Worm (Caenorhabditis elegans): ENCODE measurements around the gene pap-3.

DNA sequence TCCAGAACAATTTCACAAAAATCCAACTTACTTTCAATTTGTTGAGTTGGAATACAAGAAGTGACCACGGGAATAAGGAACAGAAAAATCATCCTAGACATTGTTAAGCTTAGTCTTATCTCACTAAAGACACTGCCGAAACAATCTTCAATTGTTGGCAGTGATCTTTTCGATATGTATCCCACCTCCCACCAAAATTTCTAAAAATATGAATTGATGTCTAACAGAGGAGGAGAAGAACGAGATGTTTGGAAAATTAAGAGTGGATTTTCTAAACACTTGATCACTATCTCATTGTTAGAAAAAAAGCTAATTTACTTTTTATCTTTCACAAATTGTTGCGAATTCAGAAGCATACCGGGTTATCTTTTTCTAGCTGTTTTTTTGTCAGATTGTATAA, 16.1 kb upstream of the pap-3 start, which contains the start of gene clec-144:
- no peak for TF ChIP-seq nhr-237 (tag; optimal IDR thresholded peaks at IDR 0.05)
- no peak for TF ChIP-seq mdl-1 (tag; optimal IDR thresholded peaks at IDR 0.05)
- TF ChIP-seq nhr-12 (tag; optimal IDR thresholded peaks at IDR 0.05) = no peak
- no peak for TF ChIP-seq nhr-25 (tag; optimal IDR thresholded peaks at IDR 0.05)
- no peak for TF ChIP-seq lsy-2 (tag; optimal IDR thresholded peaks at IDR 0.05)
- no peak for TF ChIP-seq ztf-11 (tag; optimal IDR thresholded peaks at IDR 0.05)
- TF ChIP-seq skn-1 (tag; optimal IDR thresholded peaks at IDR 0.05) = no peak
- no peak for TF ChIP-seq F13H6.1 (tag; optimal IDR thresholded peaks at IDR 0.05)
